Worm (Caenorhabditis elegans): ENCODE data around the gene srw-130.

- TF ChIP-seq fos-1 (tag; optimal IDR thresholded peaks at IDR 0.05) (no peak), ama-1 (optimal IDR thresholded peaks at IDR 0.05) (no peak), gmeb-1 (tag; optimal IDR thresholded peaks at IDR 0.05) (no peak), nhr-77 (tag; optimal IDR thresholded peaks at IDR 0.05) (no peak), skn-1 (tag; optimal IDR thresholded peaks at IDR 0.05) (no peak), lin-13 (GFP tag; optimal IDR thresholded peaks at IDR 0.05) (no peak), sem-4 (tag; optimal IDR thresholded peaks at IDR 0.05) (no peak), mbf-1 (tag; optimal IDR thresholded peaks at IDR 0.05) (no peak), nhr-23 (tag; optimal IDR thresholded peaks at IDR 0.05) (no peak), lin-11 (tag; optimal IDR thresholded peaks at IDR 0.05) (no peak)
These were observed 7.3 kb upstream of the srw-130 start, which contains the start of gene grl-30 for ce11 chrV:3555986-3556385.

All from whole organism, L2 larva.